Fruit fly (Drosophila melanogaster): ENCODE data around the gene gro.

gro gene

DNA sequence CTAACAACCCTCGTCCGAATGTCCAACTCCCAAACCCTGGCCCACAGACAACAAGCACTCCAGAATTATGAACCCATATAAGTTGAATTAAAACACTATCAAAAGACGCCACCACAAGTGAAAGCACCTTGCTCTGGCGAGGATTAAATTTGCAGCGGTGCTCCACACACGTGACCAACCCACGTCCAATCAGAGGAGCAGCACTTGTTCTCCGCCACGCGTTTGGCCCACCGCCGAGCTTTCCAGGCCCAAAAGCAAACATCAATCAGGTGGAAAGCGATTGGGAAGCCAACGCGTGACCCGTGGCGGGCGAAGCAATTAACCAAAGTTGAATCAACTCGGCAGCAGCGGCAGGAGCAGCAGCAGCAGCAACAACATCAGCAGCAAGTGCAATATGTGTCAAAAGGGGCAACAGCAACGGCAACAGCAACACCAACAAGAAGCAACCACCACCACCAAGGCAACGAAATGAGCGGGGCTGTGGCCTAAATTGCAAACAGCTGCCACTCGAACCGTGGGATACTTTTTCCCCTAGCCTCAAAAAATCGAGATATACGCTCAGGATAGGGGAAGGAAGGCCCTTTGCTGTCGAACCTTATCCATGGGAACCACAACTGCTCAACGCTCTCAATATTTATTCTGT is 9.4 kb upstream of the gro start:
- TF ChIP-seq ttk (optimal IDR thresholded peaks at IDR 0.05) (no peak), psq (optimal IDR thresholded peaks at IDR 0.05) (no peak), Sin3A (optimal IDR thresholded peaks at IDR 0.05) (no peak), Myc (optimal IDR thresholded peaks at IDR 0.05) (no peak), insv (optimal IDR thresholded peaks at IDR 0.05) (no peak), h (optimal IDR thresholded peaks at IDR 0.05) (no peak)

DNA sequence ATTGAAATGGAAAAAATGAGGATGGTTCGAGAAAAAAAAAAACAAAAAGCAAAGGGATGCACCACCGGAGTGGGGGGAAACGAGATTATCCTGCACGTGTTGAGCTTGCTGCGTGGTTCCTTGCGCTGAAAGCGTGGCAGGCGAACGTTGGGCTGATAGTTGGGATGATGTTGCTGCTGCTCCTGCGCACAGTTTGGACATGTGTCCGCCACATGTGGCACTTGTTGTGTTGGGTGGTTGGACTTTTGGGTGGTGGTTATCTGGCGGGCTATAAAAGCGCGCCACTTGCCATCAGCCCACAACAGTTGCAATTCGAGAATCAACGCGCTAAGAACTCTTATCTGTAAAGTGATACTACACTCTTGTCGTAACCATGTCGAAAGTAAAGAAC is 8.9 kb upstream of the gro start:
- TF ChIP-seq ttk (optimal IDR thresholded peaks at IDR 0.05) (no peak), Myc (optimal IDR thresholded peaks at IDR 0.05) (no peak), h (optimal IDR thresholded peaks at IDR 0.05) (no peak), psq (optimal IDR thresholded peaks at IDR 0.05) (no peak), Sin3A (optimal IDR thresholded peaks at IDR 0.05) (no peak), insv (optimal IDR thresholded peaks at IDR 0.05) (no peak)

DNA sequence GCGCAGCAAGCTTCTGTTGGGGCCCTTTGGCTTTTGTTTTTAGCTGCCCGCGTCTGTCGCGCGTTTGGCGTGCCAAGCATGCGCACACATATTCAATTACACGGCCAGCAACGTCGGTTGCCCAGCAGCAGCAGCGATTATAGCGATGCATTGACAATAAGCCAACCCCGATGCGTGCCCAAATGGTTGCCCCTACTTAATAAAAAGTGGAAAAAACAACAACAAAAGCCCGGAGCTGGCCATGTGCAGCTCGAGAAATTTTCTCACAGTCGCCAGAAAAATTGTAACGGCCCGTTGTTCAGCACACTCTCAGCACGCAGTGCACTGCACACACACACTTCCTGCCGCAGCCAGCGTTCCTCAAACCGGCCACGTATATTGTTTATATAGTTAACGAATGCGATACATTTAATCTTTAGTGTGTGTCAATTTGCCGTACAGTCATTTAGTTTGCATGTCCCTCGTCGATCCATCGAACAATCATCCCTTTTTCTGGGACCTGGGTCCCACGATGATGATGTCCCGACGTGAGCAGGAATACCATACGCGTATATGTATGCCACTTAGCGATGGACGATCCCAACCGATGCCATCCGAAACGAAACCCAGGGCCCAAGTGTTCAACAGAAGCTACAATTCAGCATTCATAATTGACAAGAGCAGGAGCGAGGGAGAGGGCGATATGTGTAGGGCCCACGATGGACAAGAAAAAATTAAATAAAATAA is 6.7 kb upstream of the gro start:
- TF ChIP-seq Myc (optimal IDR thresholded peaks at IDR 0.05) (no peak), insv (optimal IDR thresholded peaks at IDR 0.05) (no peak), h (optimal IDR thresholded peaks at IDR 0.05) (no peak), psq (optimal IDR thresholded peaks at IDR 0.05) (no peak), Sin3A (optimal IDR thresholded peaks at IDR 0.05) (no peak), ttk (optimal IDR thresholded peaks at IDR 0.05) (no peak)

DNA sequence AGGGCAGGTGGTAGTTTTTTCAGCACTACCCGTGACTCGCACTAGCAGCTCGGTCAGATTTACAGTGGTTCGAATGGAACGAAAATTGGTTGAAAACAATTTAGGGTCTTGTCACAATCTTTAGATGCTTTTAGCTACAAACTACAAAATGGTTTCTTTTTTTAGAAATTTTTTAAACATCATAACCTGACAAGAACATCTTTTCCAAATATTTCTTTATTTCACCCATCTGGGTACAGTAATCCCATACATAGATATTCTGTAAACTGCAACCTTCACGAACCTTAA is 6.2 kb upstream of the gro start:
- no peak for TF ChIP-seq ttk (optimal IDR thresholded peaks at IDR 0.05)
- TF ChIP-seq insv (optimal IDR thresholded peaks at IDR 0.05), result no peak
- no peak for TF ChIP-seq Sin3A (optimal IDR thresholded peaks at IDR 0.05)
- TF ChIP-seq h (optimal IDR thresholded peaks at IDR 0.05), result no peak
- no peak for TF ChIP-seq Myc (optimal IDR thresholded peaks at IDR 0.05)
- no peak for TF ChIP-seq psq (optimal IDR thresholded peaks at IDR 0.05)

DNA sequence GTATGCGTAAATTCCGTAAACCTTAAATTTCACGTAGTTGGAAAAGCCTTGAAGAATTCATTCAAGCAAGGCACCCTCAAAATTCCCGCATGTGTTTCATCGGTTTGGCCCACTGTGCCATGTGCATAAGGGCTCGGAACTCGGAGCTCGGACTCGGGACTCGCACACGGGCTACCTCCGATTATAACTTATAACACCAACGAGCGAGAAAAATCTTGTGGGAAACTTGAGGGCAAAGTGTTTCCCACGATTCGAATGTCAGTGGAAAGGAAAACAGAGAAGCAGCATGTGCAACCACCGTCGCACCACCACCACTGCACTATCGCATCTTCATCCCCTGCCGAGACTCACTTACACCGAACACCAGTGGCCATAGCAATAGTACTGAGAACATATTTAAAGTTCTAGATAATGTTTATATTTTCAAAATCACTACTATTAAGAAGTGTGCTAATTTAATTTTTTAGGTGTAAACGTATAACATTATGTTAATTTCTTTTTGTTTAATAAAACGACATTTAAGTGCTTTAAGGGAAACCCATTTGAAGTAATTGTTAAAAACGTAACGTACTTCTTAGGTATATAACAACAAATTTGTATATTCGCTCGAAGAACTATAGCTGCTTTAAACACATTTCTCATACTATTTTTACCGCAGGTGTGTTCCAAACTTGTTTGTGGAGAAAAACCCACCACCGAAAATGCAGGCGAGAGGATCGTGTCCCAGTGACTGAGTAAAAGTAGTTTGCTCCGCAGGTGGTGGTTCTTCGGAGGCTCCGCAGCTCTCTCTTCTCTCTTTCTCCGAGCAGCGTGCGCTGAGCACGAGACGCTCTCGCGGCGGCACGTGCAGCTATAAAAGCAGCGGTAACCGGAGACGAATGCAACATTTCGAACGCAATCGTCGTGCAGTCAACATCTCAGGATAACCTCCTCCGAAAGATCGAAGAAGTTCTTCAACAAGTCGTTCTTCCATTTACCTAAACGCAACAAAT is 5.1 kb upstream of the gro start:
- TF ChIP-seq ttk (optimal IDR thresholded peaks at IDR 0.05) (no peak), psq (optimal IDR thresholded peaks at IDR 0.05) (no peak), Sin3A (optimal IDR thresholded peaks at IDR 0.05) (no peak), Myc (optimal IDR thresholded peaks at IDR 0.05) (no peak), insv (optimal IDR thresholded peaks at IDR 0.05) (no peak), h (optimal IDR thresholded peaks at IDR 0.05) (no peak)

DNA sequence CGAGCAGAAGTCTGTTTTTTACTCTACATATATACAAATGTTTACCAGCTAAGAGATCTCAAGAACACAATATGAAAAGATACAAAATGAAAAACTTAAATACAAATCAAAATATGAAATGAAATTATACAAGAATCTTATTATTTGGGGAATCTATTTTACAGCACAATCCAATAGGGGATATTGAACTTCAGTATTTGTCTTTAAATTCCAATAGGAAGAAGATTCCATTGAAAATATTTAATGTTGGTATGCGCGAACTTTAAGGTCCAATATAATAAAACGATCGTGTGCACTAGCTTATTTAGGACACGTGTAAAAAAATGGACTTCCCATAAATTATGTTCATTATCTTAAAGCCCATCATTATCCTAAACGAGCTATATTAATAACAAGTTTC is 3.6 kb upstream of the gro start:
- TF ChIP-seq Sin3A (optimal IDR thresholded peaks at IDR 0.05) (no peak), insv (optimal IDR thresholded peaks at IDR 0.05) (no peak), ttk (optimal IDR thresholded peaks at IDR 0.05) (no peak), Myc (optimal IDR thresholded peaks at IDR 0.05) (no peak), h (optimal IDR thresholded peaks at IDR 0.05) (no peak), psq (optimal IDR thresholded peaks at IDR 0.05) (no peak)

DNA sequence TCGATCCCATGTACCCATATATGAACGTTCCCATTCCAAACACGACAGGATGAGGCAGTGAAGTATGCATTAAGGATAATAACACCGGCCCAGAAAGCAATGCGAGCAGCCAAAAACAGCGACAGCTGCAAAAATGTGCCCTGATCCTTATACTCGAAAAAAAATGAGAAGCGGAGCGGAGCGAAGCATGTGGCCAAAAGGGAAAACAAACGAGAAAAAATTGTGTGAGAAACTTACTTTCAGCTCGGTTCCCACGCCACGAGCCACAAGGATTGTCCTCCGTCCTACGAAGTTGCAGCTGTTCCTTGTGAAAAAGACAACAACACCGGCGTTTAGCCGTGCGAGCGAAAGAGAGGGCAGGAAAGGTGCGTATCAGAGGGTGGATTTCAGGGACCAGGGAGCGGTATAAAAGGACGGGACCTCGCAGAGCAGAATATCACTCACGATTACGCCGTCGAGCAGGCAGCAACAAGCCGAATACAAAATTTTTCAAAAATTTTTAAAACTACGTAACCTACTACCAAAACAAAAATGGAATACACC is 1.7 kb upstream of the gro start:
- TF ChIP-seq insv (optimal IDR thresholded peaks at IDR 0.05) (no peak), h (optimal IDR thresholded peaks at IDR 0.05) (no peak), Myc (optimal IDR thresholded peaks at IDR 0.05) (no peak), ttk (optimal IDR thresholded peaks at IDR 0.05) (no peak), Sin3A (optimal IDR thresholded peaks at IDR 0.05) (no peak), psq (optimal IDR thresholded peaks at IDR 0.05) (no peak)

DNA sequence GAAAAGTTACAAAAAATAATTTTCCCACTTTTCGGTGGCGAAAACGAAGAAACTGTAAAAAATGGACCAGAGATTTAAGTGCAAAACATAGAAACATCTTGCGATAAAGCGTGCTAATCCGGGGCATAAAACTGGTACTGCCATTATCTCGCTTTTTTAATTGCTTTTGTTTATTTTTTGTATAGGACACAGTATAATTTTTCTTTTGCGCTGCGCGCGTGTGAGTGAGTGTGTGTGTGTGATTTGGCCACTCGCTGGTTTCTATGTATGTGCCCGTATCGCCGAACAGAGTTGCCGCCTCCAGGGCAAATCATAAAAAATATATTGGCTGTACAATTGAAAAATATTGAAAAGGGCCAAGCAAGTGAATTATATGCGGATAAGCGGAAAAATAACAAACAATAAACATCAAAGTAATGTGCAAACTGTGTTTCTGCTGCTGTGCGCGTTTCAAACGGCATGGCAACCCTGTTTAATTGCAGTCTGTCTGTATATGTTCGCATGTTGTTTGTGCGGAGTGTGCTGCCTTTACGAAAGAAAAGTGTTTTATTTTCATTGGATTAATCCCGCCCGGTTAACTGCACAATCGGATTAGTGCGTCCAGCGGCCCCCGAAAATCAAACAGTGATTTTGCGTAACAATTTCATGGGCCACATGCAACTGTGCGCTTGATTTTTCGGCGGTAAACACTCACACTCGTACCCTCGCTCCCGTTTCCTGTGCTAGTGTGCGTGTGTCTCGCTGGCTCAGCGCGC is 772 bp downstream of the gro start:
- TF ChIP-seq insv (optimal IDR thresholded peaks at IDR 0.05) (no peak), ttk (optimal IDR thresholded peaks at IDR 0.05) (no peak), psq (optimal IDR thresholded peaks at IDR 0.05) (no peak), h (optimal IDR thresholded peaks at IDR 0.05) (no peak), Myc (optimal IDR thresholded peaks at IDR 0.05) (no peak), Sin3A (optimal IDR thresholded peaks at IDR 0.05) (no peak)

DNA sequence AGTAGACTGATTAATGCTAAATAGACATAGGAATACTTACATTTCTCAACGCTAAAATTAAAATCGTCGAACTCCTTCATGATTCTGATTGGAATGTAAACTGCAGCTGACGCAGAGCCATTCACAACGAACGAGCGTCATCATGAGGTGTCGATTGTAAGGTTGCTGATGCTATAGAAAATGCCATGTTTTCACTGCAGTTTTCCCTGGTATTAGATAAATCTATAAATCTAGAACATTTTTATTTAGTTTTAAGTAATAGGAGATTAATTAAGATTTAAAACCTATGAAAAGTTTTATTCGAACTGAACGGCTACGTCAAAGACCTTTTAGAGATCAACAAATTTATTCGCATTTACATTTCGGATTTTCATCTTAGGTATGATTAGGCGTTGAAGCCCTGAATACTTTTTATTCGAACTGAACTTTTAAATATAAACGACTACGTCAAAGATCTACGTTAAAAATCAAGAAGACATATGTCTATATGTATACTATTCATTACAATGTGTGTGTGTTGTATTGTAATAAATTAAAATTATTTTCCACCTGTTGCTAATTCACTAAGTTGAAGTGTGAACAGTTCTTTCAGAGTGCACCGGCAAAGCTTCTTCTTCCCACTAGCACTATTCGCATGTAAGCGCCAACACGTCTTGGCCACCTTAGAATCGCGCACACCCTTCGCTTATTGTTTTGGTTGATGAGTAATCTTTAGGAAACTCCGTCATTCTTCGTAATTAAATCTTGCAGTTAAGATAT is 10.8 kb downstream of the gro start, which contains the start of the genes Exo84 and Vps2:
Gene Exo84, minus strand, starts transcription at position 108 of the 759 bp plus-strand sequence.
Gene Vps2, plus strand, starts transcription at position 672 of the 759 bp plus-strand sequence.
- TF ChIP-seq psq (optimal IDR thresholded peaks at IDR 0.05) (no peak), insv (optimal IDR thresholded peaks at IDR 0.05) (no peak), Sin3A (optimal IDR thresholded peaks at IDR 0.05) (no peak), h (optimal IDR thresholded peaks at IDR 0.05) (no peak), Myc (optimal IDR thresholded peaks at IDR 0.05) (no peak), ttk (optimal IDR thresholded peaks at IDR 0.05) (no peak)

DNA sequence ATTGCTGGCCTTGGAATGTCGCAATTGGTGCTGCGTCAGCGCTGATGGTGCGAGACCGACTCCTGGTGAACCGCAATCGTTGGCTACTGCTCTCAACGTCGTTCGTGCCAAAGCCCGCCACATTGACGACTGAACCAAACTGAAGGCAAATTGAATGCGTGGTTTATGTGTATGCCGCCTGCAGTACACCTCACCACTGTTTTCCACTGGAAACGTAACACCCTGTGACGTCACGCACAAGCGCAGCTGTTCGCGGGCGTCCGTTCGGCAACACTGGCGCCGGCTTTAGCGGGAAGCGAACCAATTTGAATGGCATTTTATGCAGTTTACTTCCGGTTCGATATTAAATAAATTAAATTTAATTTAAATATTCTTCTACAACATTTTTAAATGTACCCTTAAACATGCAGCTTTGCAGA is 13.7 kb downstream of the gro start, which contains the start of gene Cmpk:
Gene Cmpk, minus strand, starts transcription at position 225 of the 419 bp plus-strand sequence.
- no peak for TF ChIP-seq ttk (optimal IDR thresholded peaks at IDR 0.05)
- no peak for TF ChIP-seq psq (optimal IDR thresholded peaks at IDR 0.05)
- no peak for TF ChIP-seq insv (optimal IDR thresholded peaks at IDR 0.05)
- no peak for TF ChIP-seq Sin3A (optimal IDR thresholded peaks at IDR 0.05)
- TF ChIP-seq Myc (optimal IDR thresholded peaks at IDR 0.05), result no peak
- no peak for TF ChIP-seq h (optimal IDR thresholded peaks at IDR 0.05)

Measured in Kc167 (cell line).